Fruit fly (Drosophila melanogaster): ENCODE data around the gene CG14683.
A peak's percentile ranks its signal among the peaks of the same experiment; 100 is the strongest.

DNA sequence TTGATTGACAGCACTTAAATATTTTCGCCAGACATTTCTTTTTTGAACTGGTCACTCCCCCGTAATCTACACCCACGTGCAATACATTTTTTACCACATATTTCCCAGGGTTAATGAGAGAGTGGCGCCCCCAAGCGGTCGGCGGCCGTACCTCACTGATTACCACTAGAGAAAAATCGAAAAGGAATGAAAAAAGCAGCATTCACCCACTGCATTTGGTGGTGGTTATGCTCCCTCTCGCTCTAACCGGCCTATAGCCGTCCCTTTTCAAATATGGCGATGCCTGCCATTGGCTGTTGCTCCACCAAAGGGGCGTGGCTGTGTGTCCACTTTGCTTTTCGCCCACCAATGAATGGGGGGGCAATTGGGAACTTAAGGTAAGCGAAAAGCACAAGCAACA lies 31.5 kb upstream of the CG14683 start:
- TF ChIP-seq CTCF (optimal IDR thresholded peaks at IDR 0.05) = peak; percentile 92 to 97
- no peak for TF ChIP-seq CG8478 (optimal IDR thresholded peaks at IDR 0.05)
